Worm (Caenorhabditis elegans): ENCODE data around the gene C31H1.1.
A peak's percentile ranks its signal among the peaks of the same experiment; 100 is the strongest.

The C31H1.1 gene

ce11 chrIV:5754821-5755220 is 42.4 kb upstream of the C31H1.1 start:
- TF ChIP-seq nhr-28 (tag; optimal IDR thresholded peaks at IDR 0.05) (no peak), nhr-25 (tag; optimal IDR thresholded peaks at IDR 0.05) (no peak), zag-1 (tag; optimal IDR thresholded peaks at IDR 0.05) (no peak), nhr-23 (tag; optimal IDR thresholded peaks at IDR 0.05) (peak; percentile 49)

ce11 chrIV:5755922-5756321 is 41.3 kb upstream of the C31H1.1 start:
- peak; percentile 69 for TF ChIP-seq pha-4 (tag; optimal IDR thresholded peaks at IDR 0.05)
- peak; percentile 49 for TF ChIP-seq jun-1 (tag; optimal IDR thresholded peaks at IDR 0.05)
- TF ChIP-seq elt-2 (tag; optimal IDR thresholded peaks at IDR 0.05), result peak; percentile 86
- TF ChIP-seq ceh-16 (tag; optimal IDR thresholded peaks at IDR 0.05), result no peak
- TF ChIP-seq pqm-1 (tag; optimal IDR thresholded peaks at IDR 0.05), result peak; percentile 93

- TF ChIP-seq zag-1 (tag; optimal IDR thresholded peaks at IDR 0.05), result no peak
- no peak for TF ChIP-seq hmg-11 (tag; optimal IDR thresholded peaks at IDR 0.05)
- TF ChIP-seq skn-1 (tag; optimal IDR thresholded peaks at IDR 0.05), result no peak
- TF ChIP-seq fkh-10 (GFP tag; optimal IDR thresholded peaks at IDR 0.05), result no peak
- no peak for TF ChIP-seq fos-1 (tag; optimal IDR thresholded peaks at IDR 0.05)
- no peak for TF ChIP-seq fkh-2 (tag; optimal IDR thresholded peaks at IDR 0.05)
- no peak for TF ChIP-seq egl-5 (tag; optimal IDR thresholded peaks at IDR 0.05)
- TF ChIP-seq R02D3.7 (tag; optimal IDR thresholded peaks at IDR 0.05), result no peak
- no peak for TF ChIP-seq lin-39 (tag; optimal IDR thresholded peaks at IDR 0.05)
- TF ChIP-seq lin-15B (tag; optimal IDR thresholded peaks at IDR 0.05), result no peak
- no peak for TF ChIP-seq sea-2 (GFP tag; optimal IDR thresholded peaks at IDR 0.05)
- TF ChIP-seq jun-1 (tag; optimal IDR thresholded peaks at IDR 0.05), result no peak
- TF ChIP-seq nhr-76 (tag; optimal IDR thresholded peaks at IDR 0.05), result no peak
- TF ChIP-seq ceh-9 (tag; optimal IDR thresholded peaks at IDR 0.05), result no peak
- TF ChIP-seq lsy-12 (tag; optimal IDR thresholded peaks at IDR 0.05), result no peak
- no peak for TF ChIP-seq snpc-4 (tag; optimal IDR thresholded peaks at IDR 0.05)
- TF ChIP-seq aly-2 (tag; optimal IDR thresholded peaks at IDR 0.05), result no peak
- no peak for TF ChIP-seq ceh-16 (tag; optimal IDR thresholded peaks at IDR 0.05)
- no peak for TF ChIP-seq mdl-1 (tag; optimal IDR thresholded peaks at IDR 0.05)
- no peak for TF ChIP-seq nhr-237 (tag; optimal IDR thresholded peaks at IDR 0.05)
Measured at ce11 chrIV:5757762-5758161, 39.5 kb upstream of the C31H1.1 start, which contains the start of gene nhr-46. Gene nhr-46, minus strand, starts transcription at chrIV:5757862.

ce11 chrIV:5758695-5759094 is 38.6 kb upstream of the C31H1.1 start:
- peak; percentile 88 for TF ChIP-seq elt-1 (tag; optimal IDR thresholded peaks at IDR 0.05)
- no peak for TF ChIP-seq eor-1 (tag; optimal IDR thresholded peaks at IDR 0.05)
- TF ChIP-seq nhr-28 (tag; optimal IDR thresholded peaks at IDR 0.05), result no peak
- no peak for TF ChIP-seq skn-1 (tag; optimal IDR thresholded peaks at IDR 0.05)
- peak; percentile 13 for TF ChIP-seq nhr-25 (tag; optimal IDR thresholded peaks at IDR 0.05)

- TF ChIP-seq lsy-12 (tag; optimal IDR thresholded peaks at IDR 0.05) (no peak), ceh-9 (tag; optimal IDR thresholded peaks at IDR 0.05) (no peak), nhr-76 (tag; optimal IDR thresholded peaks at IDR 0.05) (no peak), pqm-1 (tag; optimal IDR thresholded peaks at IDR 0.05) (no peak), fos-1 (tag; optimal IDR thresholded peaks at IDR 0.05) (no peak), unc-39 (tag; optimal IDR thresholded peaks at IDR 0.05) (no peak), nhr-77 (tag; optimal IDR thresholded peaks at IDR 0.05) (no peak), aly-2 (tag; optimal IDR thresholded peaks at IDR 0.05) (no peak), elt-3 (tag; optimal IDR thresholded peaks at IDR 0.05) (no peak), ZK546.5 (tag; optimal IDR thresholded peaks at IDR 0.05) (no peak), lin-15B (tag; optimal IDR thresholded peaks at IDR 0.05) (no peak), mml-1 (tag; optimal IDR thresholded peaks at IDR 0.05) (no peak), nhr-28 (tag; optimal IDR thresholded peaks at IDR 0.05) (no peak), pha-4 (tag; optimal IDR thresholded peaks at IDR 0.05) (no peak), daf-12 (tag; optimal IDR thresholded peaks at IDR 0.05) (no peak), unc-62 (GFP tag; optimal IDR thresholded peaks at IDR 0.05) (no peak), egl-27 (tag; optimal IDR thresholded peaks at IDR 0.05) (no peak), nhr-67 (tag; optimal IDR thresholded peaks at IDR 0.05) (no peak), nfya-1 (tag; optimal IDR thresholded peaks at IDR 0.05; ENCODE audit: insufficient read depth) (no peak), lin-39 (tag; optimal IDR thresholded peaks at IDR 0.05) (no peak)
Measured at ce11 chrIV:5760656-5761055, 36.6 kb upstream of the C31H1.1 start.
